Fruit fly (Drosophila melanogaster) whole organism, adult: Measurements from ENCODE around the gene TBC1D23.

ENCODE experiments used
- CG11617 ChIP-seq: fragments of 200-800 bp; sonication (Bioruptor generic); optimal IDR thresholded peaks from 2 replicates; lab custom pipeline; 2017; ENCODE audit warnings: mild to moderate bottlenecking, missing biosample characterization, missing genetic modification reagents, missing genetic modification characterization
- CG12768 ChIP-seq: fragments of 200-800 bp; sonication (Bioruptor generic); optimal IDR thresholded peaks from 2 replicates; lab custom pipeline; 2017; ENCODE audit warnings: missing biosample characterization, missing genetic modification characterization, mild to moderate bottlenecking, moderate library complexity, missing genetic modification reagents
- CG14711 ChIP-seq: fragments of 200-800 bp; sonication (Bioruptor generic); optimal IDR thresholded peaks from 2 replicates; lab custom pipeline; 2018; ENCODE audit warnings: missing biosample characterization, mild to moderate bottlenecking, missing genetic modification characterization, moderate library complexity
- CG7101 ChIP-seq: fragments of 200-800 bp; sonication (Bioruptor generic); optimal IDR thresholded peaks from 2 replicates; lab custom pipeline; 2018; ENCODE audit warnings: missing biosample characterization, mild to moderate bottlenecking, missing genetic modification characterization, moderate library complexity
- Clk ChIP-seq: fragments of 200-800 bp; sonication (Bioruptor generic); optimal IDR thresholded peaks from 2 replicates; lab custom pipeline; 2017; ENCODE audit warnings: missing biosample characterization, missing genetic modification characterization
- Mnt ChIP-seq: fragments of 200-800 bp; sonication (Bioruptor generic); optimal IDR thresholded peaks from 2 replicates; lab custom pipeline; 2016; ENCODE audit warnings: missing biosample characterization, mild to moderate bottlenecking, missing genetic modification characterization
- bab1 ChIP-seq: fragments of 200-800 bp; sonication (Bioruptor generic); optimal IDR thresholded peaks from 3 replicates; lab custom pipeline; 2019; ENCODE audit warnings: missing biosample characterization, mild to moderate bottlenecking, missing genetic modification characterization, moderate library complexity
- cnc ChIP-seq, 2 experiments: fragments of >200 bp; optimal IDR thresholded peaks; 2 replicates each; lab custom pipeline; 2017
- kay ChIP-seq: fragments of 200-800 bp; sonication (Bioruptor generic); peaks from one replicate; lab custom pipeline; 2016; ENCODE audit warnings: missing biosample characterization, missing genetic modification characterization, borderline replicate concordance
- ovo ChIP-seq: fragments of 200-800 bp; sonication (Bioruptor generic); optimal IDR thresholded peaks from 2 replicates; lab custom pipeline; 2016; ENCODE audit warnings: missing biosample characterization, missing genetic modification characterization
- toe ChIP-seq: fragments of 200-800 bp; sonication (Bioruptor generic); optimal IDR thresholded peaks from 2 replicates; lab custom pipeline; 2016; ENCODE audit warnings: missing biosample characterization, missing genetic modification characterization

DNA sequence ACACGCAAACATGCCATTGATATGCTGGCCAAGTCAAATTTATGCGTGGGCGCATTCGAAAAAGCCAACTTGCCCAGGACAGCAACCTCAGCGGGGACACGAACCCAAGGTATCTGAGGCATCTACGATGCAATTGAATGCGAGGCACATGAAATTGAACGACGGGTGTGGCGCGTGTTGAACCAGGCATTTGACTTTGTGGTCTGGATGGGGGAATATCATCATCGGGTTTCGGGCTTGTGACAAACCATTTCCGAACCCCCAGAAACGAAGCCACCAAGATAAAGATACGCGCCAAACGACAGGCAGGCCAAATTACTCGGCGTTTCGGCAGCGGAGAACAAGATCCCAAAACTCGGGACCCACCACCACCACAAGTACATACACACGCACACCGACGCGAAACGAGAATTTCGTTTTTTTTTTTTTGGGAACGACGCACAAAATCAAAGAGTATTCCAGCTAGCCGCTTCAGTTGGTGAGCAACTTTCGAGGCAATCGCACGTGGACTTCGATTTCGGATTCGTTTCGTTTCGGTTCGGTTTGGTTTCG lies 13.7 kb downstream of the TBC1D23 start, which contains the start of gene MFS3:
- no peak for TF ChIP-seq CG12768 (GFP tag; lab: Kevin White, UChicago)
- no peak for TF ChIP-seq toe (GFP tag; lab: Kevin White, UChicago)
- no peak for TF ChIP-seq CG7101 (tag; lab: Kevin White, UChicago)
- TF ChIP-seq kay, result no peak
- no peak for TF ChIP-seq ovo (GFP tag; lab: Kevin White, UChicago)
- no peak for TF ChIP-seq Mnt (GFP tag; lab: Kevin White, UChicago)
- no peak for TF ChIP-seq bab1 (GFP tag; lab: Kevin White, UChicago)
- TF ChIP-seq Clk, result no peak
- TF ChIP-seq CG14711, result no peak
- no peak for TF ChIP-seq CG11617 (GFP tag; lab: Kevin White, UChicago)
- no peak for TF ChIP-seq cnc (optimal IDR thresholded peaks at IDR 0.05; lab: Kevin White, UChicago)
